Fruit fly (Drosophila melanogaster) whole organism, adult: ENCODE data around the gene sgg.

Experiments
- CG33017 ChIP-seq: fragments of 200-800 bp; sonication (Bioruptor generic); optimal IDR thresholded peaks from 2 replicates; lab custom pipeline; 2018; ENCODE audit warnings: missing biosample characterization, mild to moderate bottlenecking, missing genetic modification characterization, moderate library complexity
- Hr96 ChIP-seq: fragments of 200-800 bp; sonication (Bioruptor generic); optimal IDR thresholded peaks from 2 replicates; lab custom pipeline; 2016; ENCODE audit warnings: missing biosample characterization, missing genetic modification characterization
- Mnt ChIP-seq: fragments of 200-800 bp; sonication (Bioruptor generic); optimal IDR thresholded peaks from 2 replicates; lab custom pipeline; 2016; ENCODE audit warnings: missing biosample characterization, mild to moderate bottlenecking, missing genetic modification characterization
- bab1 ChIP-seq: fragments of 200-800 bp; sonication (Bioruptor generic); optimal IDR thresholded peaks from 3 replicates; lab custom pipeline; 2019; ENCODE audit warnings: missing biosample characterization, mild to moderate bottlenecking, missing genetic modification characterization, moderate library complexity

- TF ChIP-seq bab1 (GFP tag; lab: Kevin White, UChicago) (no peak), CG33017 (no peak), Mnt (GFP tag; lab: Kevin White, UChicago) (no peak), Hr96 (GFP tag; lab: Kevin White, UChicago) (no peak)
Observed at dm6 chrX:2707377-2708090, 73.8 kb downstream of the sgg start, which contains the start of gene CG2680.
